Worm (Caenorhabditis elegans) whole organism, L1 larva: Measurements from ENCODE around the gene ippk-1.

Source experiments
- C16A3.4 ChIP-seq: fragments of 150-350 bp; optimal IDR thresholded peaks from 2 replicates; lab custom pipeline; 2014; ENCODE audit warnings: missing biosample characterization, missing genetic modification characterization
- aly-2 ChIP-seq: fragments of 150-350 bp; optimal IDR thresholded peaks from 2 replicates; lab custom pipeline; 2014; ENCODE audit warnings: missing biosample characterization, missing genetic modification characterization
- hpl-2 ChIP-seq: fragments of 150-350 bp; optimal IDR thresholded peaks from 2 replicates; lab custom pipeline; 2014; ENCODE audit warnings: missing biosample characterization, missing genetic modification reagents, missing genetic modification characterization
- nhr-237 ChIP-seq: fragments of 150-350 bp; optimal IDR thresholded peaks from 2 replicates; lab custom pipeline; 2014; ENCODE audit warnings: missing biosample characterization, missing genetic modification characterization
- nhr-77 ChIP-seq: fragments of 150-350 bp; optimal IDR thresholded peaks from 2 replicates; lab custom pipeline; 2014; ENCODE audit warnings: missing biosample characterization, missing genetic modification characterization

- no peak for TF ChIP-seq aly-2
- no peak for TF ChIP-seq nhr-77 (tag; lab: Kevin White, UChicago)
- no peak for TF ChIP-seq nhr-237
- no peak for TF ChIP-seq C16A3.4
- peak; percentile 20 for TF ChIP-seq hpl-2
Measured at ce11 chrII:12058298-12058697, 15.6 kb downstream of the ippk-1 start.
